Fruit fly (Drosophila melanogaster) whole organism, embryonic: ENCODE results near the gene CG33946.
A peak's percentile ranks its signal among the peaks of the same experiment; 100 is the strongest.

ENCODE experiments used
- Atf3 ChIP-seq: fragments of 200-800 bp; sonication (Bioruptor generic); optimal IDR thresholded peaks from 3 replicates; lab custom pipeline; 2016; ENCODE audit warnings: missing biosample characterization, missing genetic modification characterization
- CG10147 ChIP-seq: fragments of 200-800 bp; sonication (Bioruptor generic); optimal IDR thresholded peaks from 2 replicates; lab custom pipeline; 2019; ENCODE audit warnings: missing biosample characterization, mild to moderate bottlenecking, missing genetic modification characterization, moderate library complexity
- CG10274 ChIP-seq: fragments of 200-800 bp; sonication (Bioruptor generic); optimal IDR thresholded peaks from 3 replicates; lab custom pipeline; 2017; ENCODE audit warnings: missing biosample characterization, mild to moderate bottlenecking, missing genetic modification characterization
- CG10366 ChIP-seq: fragments of 200-800 bp; sonication (Bioruptor generic); IDR thresholded peaks from 2 replicates; pipeline ENCODE4 v1.3.6; 2022; ENCODE audit warnings: missing biosample characterization, missing genetic modification characterization
- CG10979 ChIP-seq: fragments of 200-800 bp; sonication (Bioruptor generic); optimal IDR thresholded peaks from 2 replicates; lab custom pipeline; 2018; ENCODE audit warnings: missing biosample characterization, mild to moderate bottlenecking, missing genetic modification characterization, moderate library complexity
- CG11093 ChIP-seq: fragments of 200-800 bp; sonication (Bioruptor generic); IDR thresholded peaks from 3 replicates; pipeline ENCODE4 v1.3.6; 2022; ENCODE audit warnings: missing biosample characterization, missing genetic modification characterization
- CG11560 ChIP-seq: fragments of 200-800 bp; sonication (Bioruptor generic); IDR thresholded peaks from 3 replicates; pipeline ENCODE4 v1.3.6; 2022; ENCODE audit warnings: missing biosample characterization, missing genetic modification characterization
- CG13287 ChIP-seq: fragments of 200-800 bp; sonication (Bioruptor generic); IDR thresholded peaks from 2 replicates; pipeline ENCODE4 v1.3.6; 2022; ENCODE audit warnings: missing biosample characterization, missing genetic modification characterization; ENCODE audit not compliant: partially characterized antibody
- CG13775 ChIP-seq: fragments of 200-800 bp; sonication (Bioruptor generic); optimal IDR thresholded peaks from 3 replicates; lab custom pipeline; 2017; ENCODE audit warnings: missing biosample characterization, mild to moderate bottlenecking, missing genetic modification characterization
- CG15073 ChIP-seq: fragments of 200-800 bp; sonication (Bioruptor generic); optimal IDR thresholded peaks from 2 replicates; lab custom pipeline; 2016; ENCODE audit warnings: missing biosample characterization, missing genetic modification characterization
- CG16815 ChIP-seq: fragments of 200-800 bp; sonication (Bioruptor generic); optimal IDR thresholded peaks from 3 replicates; lab custom pipeline; 2017; ENCODE audit warnings: missing biosample characterization, mild to moderate bottlenecking, missing genetic modification characterization
- CG17829 ChIP-seq: fragments of 200-800 bp; optimal IDR thresholded peaks from 2 replicates; lab custom pipeline; 2019; ENCODE audit warnings: missing biosample characterization, mild to moderate bottlenecking, missing genetic modification characterization, moderate library complexity
- CG18011 ChIP-seq: fragments of 200-800 bp; sonication (Bioruptor generic); optimal IDR thresholded peaks from 2 replicates; lab custom pipeline; 2017; ENCODE audit warnings: missing biosample characterization, missing genetic modification characterization, mild to moderate bottlenecking, moderate library complexity, missing genotype
- CG18262 ChIP-seq: fragments of 200-800 bp; optimal IDR thresholded peaks from 3 replicates; lab custom pipeline; 2019; ENCODE audit warnings: missing biosample characterization, mild to moderate bottlenecking, missing genetic modification characterization, moderate library complexity
- CG2129 ChIP-seq: fragments of 200-800 bp; sonication (Bioruptor generic); IDR thresholded peaks from 2 replicates; pipeline ENCODE4 v1.3.6; 2022; ENCODE audit warnings: missing biosample characterization, missing genetic modification characterization; ENCODE audit not compliant: partially characterized antibody
- CG2712 ChIP-seq: fragments of 200-800 bp; optimal IDR thresholded peaks from 3 replicates; lab custom pipeline; 2019; ENCODE audit warnings: missing biosample characterization, mild to moderate bottlenecking, missing genetic modification characterization, moderate library complexity
- CG6683 ChIP-seq: fragments of 200-800 bp; sonication (Bioruptor generic); optimal IDR thresholded peaks from 2 replicates; lab custom pipeline; 2017; ENCODE audit warnings: missing biosample characterization, mild to moderate bottlenecking, missing genetic modification characterization, missing genetic modification reagents
- CG8359 ChIP-seq: fragments of 200-800 bp; sonication (Bioruptor generic); optimal IDR thresholded peaks from 2 replicates; lab custom pipeline; 2017; ENCODE audit warnings: missing biosample characterization, mild to moderate bottlenecking, missing genetic modification characterization, borderline replicate concordance
- CG9437 ChIP-seq: fragments of 200-800 bp; sonication (Bioruptor generic); optimal IDR thresholded peaks from 2 replicates; lab custom pipeline; 2018; ENCODE audit warnings: missing biosample characterization, mild to moderate bottlenecking, missing genetic modification characterization
- Dad ChIP-seq: fragments of 200-800 bp; sonication (Bioruptor generic); optimal IDR thresholded peaks from 3 replicates; lab custom pipeline; 2016; ENCODE audit warnings: missing biosample characterization, missing genetic modification characterization
- Fer3 ChIP-seq: fragments of 200-800 bp; sonication (Bioruptor generic); optimal IDR thresholded peaks from 2 replicates; lab custom pipeline; 2018; ENCODE audit warnings: missing biosample characterization, mild to moderate bottlenecking, missing genetic modification characterization, moderate library complexity
- HHEX ChIP-seq: fragments of 200-800 bp; sonication (Bioruptor generic); optimal IDR thresholded peaks from 3 replicates; lab custom pipeline; 2017; ENCODE audit warnings: missing biosample characterization, mild to moderate bottlenecking, missing genetic modification characterization, missing genetic modification reagents
- Hmr ChIP-seq: fragments of 200-800 bp; sonication (Bioruptor generic); optimal IDR thresholded peaks from 3 replicates; lab custom pipeline; 2017; ENCODE audit warnings: mild to moderate bottlenecking, missing biosample characterization, missing genetic modification reagents, missing genetic modification characterization
- Hr39 ChIP-seq: fragments of >200 bp; optimal IDR thresholded peaks from 2 replicates; lab custom pipeline; 2017
- Hr78 ChIP-seq, 2 experiments: fragments of 200-800 bp in 1 of 2; fragments of >200 bp in 1 of 2; sonication (Bioruptor generic) in 1 of 2; optimal IDR thresholded peaks; 2 replicates each; lab custom pipeline; 2017 to 2019; ENCODE audit warnings: missing biosample characterization in 2 of 2, missing genetic modification characterization in 2 of 2, mild to moderate bottlenecking in 1 of 2, moderate library complexity in 1 of 2
- Ptx1 ChIP-seq: fragments of 200-800 bp; sonication (Bioruptor generic); IDR thresholded peaks from 2 replicates; pipeline ENCODE4 v1.3.6; 2022; ENCODE audit warnings: missing biosample characterization, missing genetic modification characterization
- Xbp1 ChIP-seq: fragments of 200-800 bp; sonication (Bioruptor generic); optimal IDR thresholded peaks from 3 replicates; lab custom pipeline; 2016; ENCODE audit warnings: missing biosample characterization, mild to moderate bottlenecking, missing genetic modification characterization
- ap ChIP-seq: fragments of 200-800 bp; sonication (Bioruptor generic); IDR thresholded peaks from 2 replicates; pipeline ENCODE4 v1.3.6; 2022; ENCODE audit warnings: missing biosample characterization, missing genetic modification characterization
- bcd ChIP-seq: fragments of 200-800 bp; sonication (Bioruptor generic); optimal IDR thresholded peaks from 2 replicates; lab custom pipeline; 2017; ENCODE audit warnings: missing biosample characterization, mild to moderate bottlenecking, missing genetic modification characterization
- bowl ChIP-seq: fragments of 200-800 bp; sonication (Bioruptor generic); IDR thresholded peaks from 2 replicates; pipeline ENCODE4 v1.3.6; 2022; ENCODE audit warnings: missing biosample characterization, missing genetic modification characterization
- danr ChIP-seq: fragments of 200-800 bp; sonication (Bioruptor generic); IDR thresholded peaks from 2 replicates; pipeline ENCODE4 v1.3.6; 2022; ENCODE audit warnings: missing biosample characterization, missing genetic modification characterization
- esg ChIP-seq: fragments of 200-800 bp; sonication (Bioruptor generic); conservative IDR thresholded peaks from 2 replicates; pipeline ENCODE4 v1.3.6; 2022; ENCODE audit warnings: missing biosample characterization, missing genetic modification characterization
- fru ChIP-seq: fragments of >200 bp; optimal IDR thresholded peaks from 2 replicates; lab custom pipeline; 2017
- gsb ChIP-seq: fragments of 200-800 bp; sonication (Bioruptor generic); IDR thresholded peaks from 2 replicates; pipeline ENCODE4 v1.3.6; 2022; ENCODE audit warnings: missing biosample characterization, missing genetic modification characterization
- ham ChIP-seq: fragments of 200-800 bp; sonication (Bioruptor generic); IDR thresholded peaks from 2 replicates; pipeline ENCODE4 v1.3.6; 2022; ENCODE audit warnings: missing biosample characterization, missing genetic modification characterization
- her ChIP-seq: fragments of 200-800 bp; sonication (Bioruptor generic); optimal IDR thresholded peaks from 2 replicates; lab custom pipeline; 2016; ENCODE audit warnings: missing biosample characterization, missing genetic modification characterization
- lab ChIP-seq: fragments of 200-800 bp; sonication (Bioruptor generic); optimal IDR thresholded peaks from 3 replicates; lab custom pipeline; 2017; ENCODE audit warnings: missing biosample characterization, missing genetic modification characterization, mild to moderate bottlenecking, moderate library complexity, missing genetic modification reagents
- lmd ChIP-seq: fragments of 200-800 bp; sonication (Bioruptor generic); IDR thresholded peaks from 2 replicates; pipeline ENCODE4 v1.3.6; 2022; ENCODE audit warnings: missing biosample characterization, missing genetic modification characterization
- luna ChIP-seq: fragments of 200-800 bp; sonication (Bioruptor generic); optimal IDR thresholded peaks from 2 replicates; lab custom pipeline; 2016; ENCODE audit warnings: missing biosample characterization, missing genetic modification characterization
- nmo ChIP-seq: fragments of 200-800 bp; sonication (Bioruptor generic); optimal IDR thresholded peaks from 2 replicates; lab custom pipeline; 2018; ENCODE audit warnings: missing biosample characterization, mild to moderate bottlenecking, missing genetic modification characterization, moderate library complexity
- oc ChIP-seq: fragments of 200-800 bp; sonication (Bioruptor generic); optimal IDR thresholded peaks from 2 replicates; lab custom pipeline; 2018; ENCODE audit warnings: missing biosample characterization, mild to moderate bottlenecking, missing genetic modification characterization, moderate library complexity
- pb ChIP-seq: fragments of 200-800 bp; sonication (Bioruptor generic); optimal IDR thresholded peaks from 3 replicates; lab custom pipeline; 2016; ENCODE audit warnings: missing biosample characterization, missing genetic modification characterization
- pfk ChIP-seq: fragments of 200-800 bp; sonication (Bioruptor generic); optimal IDR thresholded peaks from 2 replicates; lab custom pipeline; 2018; ENCODE audit warnings: missing biosample characterization, mild to moderate bottlenecking, missing genetic modification characterization, moderate library complexity
- sc ChIP-seq, 3 experiments: fragments of >200 bp in 2 of 3; fragments of 200-800 bp in 1 of 3; sonication (Bioruptor generic) in 1 of 3; optimal IDR thresholded peaks; 2 replicates in 2 of 3; 3 replicates in 1 of 3; lab custom pipeline; 2017; ENCODE audit warnings: mild to moderate bottlenecking in 1 of 3, missing biosample characterization in 1 of 3, missing genetic modification characterization in 1 of 3, missing genetic modification reagents in 1 of 3
- scrt ChIP-seq: fragments of 200-800 bp; sonication (Bioruptor generic); optimal IDR thresholded peaks from 2 replicates; lab custom pipeline; 2018; ENCODE audit warnings: missing biosample characterization, mild to moderate bottlenecking, missing genetic modification characterization, moderate library complexity
- sima ChIP-seq: fragments of 200-800 bp; sonication (Bioruptor generic); optimal IDR thresholded peaks from 2 replicates; lab custom pipeline; 2016; ENCODE audit warnings: missing biosample characterization, missing genetic modification characterization
- sisA ChIP-seq: fragments of 200-800 bp; sonication (Bioruptor generic); IDR thresholded peaks from 2 replicates; pipeline ENCODE4 v1.3.6; 2022; ENCODE audit warnings: missing biosample characterization, missing genetic modification characterization
- tgo ChIP-seq: fragments of 200-800 bp; sonication (Bioruptor generic); IDR thresholded peaks from 3 replicates; pipeline ENCODE4 v1.3.6; 2022; ENCODE audit warnings: missing biosample characterization, missing genetic modification characterization
- tup ChIP-seq: fragments of 200-800 bp; sonication (Bioruptor generic); optimal IDR thresholded peaks from 2 replicates; lab custom pipeline; 2016; ENCODE audit warnings: missing biosample characterization, mild to moderate bottlenecking, missing genetic modification characterization, moderate library complexity

CG33946 gene

dm6 chr3L:6184884-6185438 lies 35.4 kb upstream of the CG33946 start, which contains the start of the genes D19B and CG43293 (continued):
- 0 out of 2 replicates have a peak, but pooled peaks have one; percentile 15 for TF ChIP-seq CG2129 (GFP tag; lab: Robert Waterston, UW)
- peak; percentile 80 for TF ChIP-seq CG10274 (GFP tag; lab: Kevin White, UChicago)
- peak; percentile 90 for TF ChIP-seq Hmr (GFP tag; lab: Kevin White, UChicago)
- TF ChIP-seq CG11560 (tag; lab: Robert Waterston, UW) = peak; percentile 72; the same call in 2 of the 3 replicates
- peak; percentile 75 for TF ChIP-seq gsb (GFP tag; lab: Robert Waterston, UW)
- peak; percentile 94 for TF ChIP-seq Xbp1 (GFP tag; lab: Kevin White, UChicago)
- TF ChIP-seq tgo (GFP tag; lab: Robert Waterston, UW) = peak; percentile 92
- peak; percentile 63 for TF ChIP-seq CG9437 (GFP tag; lab: Kevin White, UChicago)
- TF ChIP-seq CG13775 (GFP tag; lab: Kevin White, UChicago) = peak; percentile 89
- TF ChIP-seq Atf3 = peak; percentile 77
- peak; percentile 74 for TF ChIP-seq CG16815
- peak; percentile 84 for TF ChIP-seq esg
- peak; percentile 82 for TF ChIP-seq CG18011 (GFP tag; lab: Kevin White, UChicago)
- TF ChIP-seq luna = peak; percentile 11
- TF ChIP-seq sima = peak; percentile 23
- peak; percentile 88 for TF ChIP-seq her
- TF ChIP-seq sisA (GFP tag; lab: Robert Waterston, UW) = peak; percentile 91
- TF ChIP-seq CG11093 = peak; percentile 82; the same call in 2 of the 3 replicates
- TF ChIP-seq CG10366 = peak; percentile 93
- no peak for TF ChIP-seq sc (optimal IDR thresholded peaks at IDR 0.05; lab: Kevin White, UChicago)
- TF ChIP-seq sc (GFP tag; optimal IDR thresholded peaks at IDR 0.05; lab: Kevin White, UChicago) = peak; percentile 65
- peak; percentile 31 for TF ChIP-seq pfk (GFP tag; lab: Kevin White, UChicago)
- peak; percentile 84 for TF ChIP-seq tup
- TF ChIP-seq CG10979 (tag; lab: Kevin White, UChicago) = peak; percentile 86
- peak; percentile 79 for TF ChIP-seq CG13287
- TF ChIP-seq danr (GFP tag; lab: Robert Waterston, UW) = peak; percentile 78
- peak; percentile 80 for TF ChIP-seq pb (GFP tag; lab: Kevin White, UChicago)
- TF ChIP-seq oc = peak; percentile 83
- TF ChIP-seq Fer3 (tag; lab: Kevin White, UChicago) = peak; percentile 89
- TF ChIP-seq Ptx1 (GFP tag; lab: Robert Waterston, UW) = peak; percentile 94
- peak; percentile 25 for TF ChIP-seq CG8359 (GFP tag; lab: Kevin White, UChicago)
- TF ChIP-seq Hr39 (lab: Kevin White, UChicago) = no peak
- peak; percentile 72; the same call in 1 of the 2 replicates for TF ChIP-seq ham (GFP tag; lab: Robert Waterston, UW)
- TF ChIP-seq ap (GFP tag; lab: Robert Waterston, UW) = peak; percentile 69
- TF ChIP-seq HHEX (GFP tag; lab: Kevin White, UChicago) = peak; percentile 84
- TF ChIP-seq Dad (GFP tag; lab: Kevin White, UChicago) = peak; percentile 80
- peak; percentile 73 for TF ChIP-seq scrt (GFP tag; lab: Kevin White, UChicago)
- peak; percentile 89 for TF ChIP-seq bcd
- peak; percentile 88 for TF ChIP-seq bowl (GFP tag; lab: Robert Waterston, UW)
- TF ChIP-seq CG10147 = peak; percentile 70
- peak; percentile 91 for TF ChIP-seq CG2712
- peak; percentile 93 for TF ChIP-seq lmd (GFP tag; lab: Robert Waterston, UW)
- peak; percentile 69 for TF ChIP-seq CG6683 (GFP tag; lab: Kevin White, UChicago)
- TF ChIP-seq nmo (GFP tag; lab: Kevin White, UChicago) = peak; percentile 78
- TF ChIP-seq CG18262 = peak; percentile 85
- peak; percentile 93 for TF ChIP-seq lab (GFP tag; lab: Kevin White, UChicago)
- TF ChIP-seq CG15073 (GFP tag; lab: Kevin White, UChicago) = peak; percentile 54
- peak; percentile 68 for TF ChIP-seq fru (lab: Kevin White, UChicago)
- peak; percentile 89 for TF ChIP-seq CG17829 (tag; lab: Kevin White, UChicago)
- no peak for TF ChIP-seq Hr78 (GFP tag; optimal IDR thresholded peaks at IDR 0.05; lab: Kevin White, UChicago)
